Worm (Caenorhabditis elegans) whole organism, L4/young adult: Measurements from ENCODE around the gene toh-1.

Experiments used
- W03F9.2 ChIP-seq: fragments of 150-350 bp; optimal IDR thresholded peaks from 2 replicates; lab custom pipeline; 2014; ENCODE audit warnings: missing biosample characterization, missing genetic modification characterization
- dao-5 ChIP-seq: sonication (generic microtip); optimal IDR thresholded peaks from 2 replicates; lab custom pipeline; 2016; ENCODE audit warnings: missing genotype, missing genetic modification characterization, moderate library complexity, missing compliant biosample characterization
- him-1 ChIP-seq: sonication (generic microtip); optimal IDR thresholded peaks from 2 replicates; lab custom pipeline; 2016; ENCODE audit warnings: missing genotype, missing genetic modification reagents, missing genetic modification characterization, missing compliant biosample characterization

Gene toh-1

DNA sequence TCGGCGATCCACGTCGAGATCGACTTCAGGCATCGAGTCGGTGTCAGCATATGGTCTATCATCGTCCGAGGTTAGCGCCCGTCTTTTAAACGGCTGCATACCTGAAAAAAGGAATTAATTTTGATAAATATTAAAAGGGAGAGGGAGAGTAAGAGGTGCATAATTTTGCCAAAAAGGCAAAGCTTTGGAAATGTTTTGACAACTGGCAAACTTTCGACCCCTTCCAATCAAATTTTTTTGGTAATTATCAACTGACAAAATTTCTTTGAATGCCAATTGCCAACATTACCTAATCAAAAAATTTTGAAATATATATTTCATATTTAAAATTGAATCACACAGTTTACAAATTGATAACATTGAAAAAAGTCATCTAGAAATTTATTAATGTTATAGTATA is 10.7 kb upstream of the toh-1 start, which contains the start of gene dpy-27:
dpy-27 (minus strand) TSS at position 101 of the 400 bp plus-strand sequence.
- TF ChIP-seq W03F9.2 (tag; lab: Kevin White, UChicago) (no peak), dao-5 (tag; lab: Kevin White, UChicago) (no peak), him-1 (tag; lab: Kevin White, UChicago) (no peak)

DNA sequence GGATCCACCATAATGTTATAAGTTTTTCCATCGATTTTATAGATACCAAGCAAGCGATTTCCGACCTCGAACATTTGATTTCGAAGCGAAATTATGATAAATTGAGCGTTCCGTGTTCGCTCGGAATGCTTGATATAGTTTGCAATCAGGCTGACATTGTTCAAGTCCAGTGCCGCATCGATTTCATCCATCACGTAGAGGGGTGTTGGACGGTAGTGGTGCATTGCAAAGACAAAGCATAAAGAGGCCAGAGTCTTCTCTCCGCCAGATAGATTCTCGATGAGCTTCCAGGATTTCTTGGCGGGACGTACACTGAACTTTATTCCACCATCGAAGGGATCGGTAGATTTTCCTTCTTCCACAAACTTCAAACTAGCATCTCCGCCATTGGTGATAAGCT is 5.6 kb upstream of the toh-1 start:
- TF ChIP-seq W03F9.2 (tag; lab: Kevin White, UChicago) = no peak

DNA sequence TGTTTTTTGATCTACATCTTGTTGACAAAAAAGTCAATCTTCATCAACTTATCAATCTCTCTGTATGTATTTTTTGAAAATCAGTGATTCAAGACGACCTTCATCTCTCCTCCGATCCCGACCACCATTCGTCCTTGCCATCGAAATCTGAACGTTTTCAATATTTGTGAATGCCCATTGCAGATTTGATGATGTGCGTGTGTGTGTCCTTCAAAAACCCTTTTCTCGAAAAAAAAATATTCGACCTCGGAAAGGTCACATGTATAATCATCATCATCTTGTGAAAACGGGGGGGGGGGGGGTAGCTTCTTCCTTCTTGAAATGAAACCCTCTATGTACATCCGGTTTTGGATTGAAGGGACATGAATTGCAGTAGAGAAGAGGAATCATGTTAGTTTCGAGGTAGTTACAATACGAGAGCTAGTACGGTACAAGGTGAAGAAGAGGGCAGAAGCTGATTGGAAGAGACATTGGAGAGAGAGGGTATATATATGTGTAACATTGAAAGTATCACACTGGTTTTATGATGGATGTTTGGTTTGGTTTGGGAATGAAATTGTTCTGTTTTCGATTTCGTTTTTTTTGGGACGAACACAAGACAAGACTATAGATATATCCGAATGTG is 3.7 kb upstream of the toh-1 start:
- TF ChIP-seq him-1 (tag; lab: Kevin White, UChicago) = no peak
- TF ChIP-seq W03F9.2 (tag; lab: Kevin White, UChicago) = no peak
- no peak for TF ChIP-seq dao-5 (tag; lab: Kevin White, UChicago)

DNA sequence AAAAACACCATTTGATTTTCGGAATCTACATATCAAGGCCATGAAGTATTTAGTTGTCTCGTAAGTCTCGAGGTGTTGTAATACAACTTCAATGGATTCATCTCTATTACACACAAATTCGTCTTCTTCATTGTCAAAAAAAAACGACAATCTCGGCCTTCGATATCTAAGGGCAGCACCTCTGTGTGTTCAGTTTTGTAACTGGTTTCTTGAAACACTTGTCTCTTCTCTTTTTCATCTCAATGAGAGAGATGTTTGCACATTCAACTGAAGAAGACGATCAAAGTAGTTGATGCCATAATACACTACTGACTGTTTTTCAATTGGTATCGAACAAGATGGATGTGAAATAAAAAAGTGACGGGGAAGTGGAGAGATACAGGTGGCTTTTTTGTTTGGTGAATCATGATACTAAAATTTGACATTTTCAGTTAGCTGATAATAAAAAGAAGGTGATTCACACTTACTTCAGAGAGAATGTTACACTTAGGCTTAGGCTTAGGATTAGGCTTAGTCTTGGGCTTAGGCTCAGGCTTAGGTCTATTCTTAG is 2.6 kb upstream of the toh-1 start:
- TF ChIP-seq him-1 (tag; lab: Kevin White, UChicago) = no peak
- no peak for TF ChIP-seq dao-5 (tag; lab: Kevin White, UChicago)
- TF ChIP-seq W03F9.2 (tag; lab: Kevin White, UChicago) = no peak

DNA sequence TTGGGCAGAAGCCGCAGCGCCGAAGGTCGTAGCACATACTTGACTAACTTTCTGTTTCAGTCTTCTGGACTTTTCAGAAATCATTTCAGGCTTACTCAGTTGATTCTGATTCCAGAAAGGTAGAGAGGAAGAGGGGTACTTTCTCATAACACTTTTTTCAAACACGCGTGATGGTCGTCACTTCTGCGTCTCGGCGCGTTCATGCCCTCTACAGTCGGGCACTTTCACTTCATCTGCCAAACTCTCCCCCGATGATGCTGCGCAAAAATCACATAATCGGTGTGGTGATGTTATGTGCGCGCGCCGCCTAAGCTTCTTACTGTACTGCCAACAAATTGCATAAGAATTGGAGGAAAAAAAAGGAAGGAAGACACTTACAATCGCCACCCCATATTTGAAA is 1.2 kb downstream of the toh-1 start:
- TF ChIP-seq W03F9.2 (tag; lab: Kevin White, UChicago) (no peak), him-1 (tag; lab: Kevin White, UChicago) (no peak), dao-5 (tag; lab: Kevin White, UChicago) (no peak)

DNA sequence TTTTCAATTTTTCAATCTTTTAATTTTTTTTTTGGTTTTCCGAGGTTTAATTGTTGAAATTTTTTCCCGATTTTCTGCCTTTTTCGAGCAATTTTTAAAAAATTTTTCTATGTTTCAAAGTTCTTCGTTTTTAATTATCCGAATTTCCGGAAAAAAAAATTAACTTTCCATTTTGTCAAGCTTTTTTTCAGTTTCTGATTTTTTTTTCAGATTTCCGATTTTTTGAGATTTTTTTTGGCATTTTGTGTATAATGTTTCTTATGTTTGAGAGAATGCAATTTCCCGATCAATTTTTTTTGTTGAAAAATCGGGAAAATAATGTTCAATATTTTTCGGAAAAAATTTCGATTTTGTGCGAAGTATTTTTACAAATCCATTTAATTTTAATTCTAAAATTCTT is 1.9 kb downstream of the toh-1 start:
- TF ChIP-seq dao-5 (tag; lab: Kevin White, UChicago) (no peak), him-1 (tag; lab: Kevin White, UChicago) (no peak), W03F9.2 (tag; lab: Kevin White, UChicago) (no peak)

DNA sequence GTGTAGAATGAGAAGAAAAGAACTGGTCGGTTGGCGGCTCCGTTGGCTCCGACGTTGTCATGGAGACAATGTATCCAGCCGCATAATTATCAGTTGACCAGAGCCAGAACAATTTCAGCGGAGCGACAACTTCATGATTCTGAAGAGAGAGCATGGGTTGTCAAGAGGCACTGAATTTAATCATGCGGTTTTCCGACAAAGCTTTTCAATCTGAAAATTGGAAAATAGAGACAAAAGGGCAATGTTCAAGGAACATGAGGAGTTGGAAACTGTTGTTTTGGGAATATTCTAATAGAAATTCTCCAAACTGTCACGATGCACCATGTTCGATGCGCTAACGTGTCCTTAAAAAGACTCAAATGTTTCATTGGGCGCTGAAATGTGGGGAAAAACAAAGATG is 4.4 kb downstream of the toh-1 start, which contains the start of gene xbx-5:
xbx-5 (minus strand) TSS at position 56 of the 400 bp plus-strand sequence.
- no peak for TF ChIP-seq dao-5 (tag; lab: Kevin White, UChicago)
- no peak for TF ChIP-seq him-1 (tag; lab: Kevin White, UChicago)
- TF ChIP-seq W03F9.2 (tag; lab: Kevin White, UChicago) = no peak

DNA sequence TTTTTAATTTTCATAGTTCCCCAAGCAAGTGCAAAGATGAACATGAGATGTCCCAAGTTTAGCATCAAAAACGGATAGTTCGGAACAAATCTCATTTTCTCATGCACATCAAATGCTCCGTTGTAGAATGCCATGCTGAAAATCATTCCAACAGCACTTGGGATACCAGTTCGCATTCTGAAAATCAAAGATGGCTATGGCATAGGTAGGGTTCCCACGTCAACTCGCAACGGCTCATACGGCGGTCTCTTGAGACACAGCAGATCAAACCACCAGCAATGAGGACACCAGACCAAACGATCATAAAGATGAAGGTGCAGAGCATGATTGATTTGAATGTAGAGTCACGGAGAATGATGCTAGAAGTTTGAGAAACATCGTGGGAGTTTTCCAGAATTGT is 5.7 kb downstream of the toh-1 start:
- no peak for TF ChIP-seq W03F9.2 (tag; lab: Kevin White, UChicago)
- no peak for TF ChIP-seq him-1 (tag; lab: Kevin White, UChicago)
- no peak for TF ChIP-seq dao-5 (tag; lab: Kevin White, UChicago)

DNA sequence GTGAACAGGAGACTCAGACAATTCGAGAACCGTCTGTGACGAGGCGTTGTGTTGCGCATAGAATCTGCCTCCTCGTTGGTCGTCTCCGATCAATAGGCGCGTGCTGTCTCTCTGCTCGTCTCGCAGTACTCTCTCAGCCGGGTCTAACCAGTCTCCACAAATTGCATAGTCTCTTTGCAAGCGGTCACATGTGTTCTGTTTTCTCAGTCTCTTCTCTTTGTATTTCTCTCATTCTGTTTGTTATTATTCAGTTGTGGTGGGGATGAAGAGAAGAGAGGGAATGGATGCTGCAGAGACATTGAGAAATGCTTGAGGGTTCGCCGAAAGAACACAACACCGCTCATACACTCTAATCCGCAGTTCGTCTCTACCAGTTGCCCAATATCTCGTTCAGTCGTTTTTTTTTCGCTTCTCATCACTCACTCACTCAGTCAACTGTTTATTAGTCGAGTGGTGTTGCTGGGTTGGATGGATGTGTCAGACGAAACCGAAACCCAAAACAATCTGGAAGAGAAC is 7.4 kb downstream of the toh-1 start:
- peak; percentile 80 for TF ChIP-seq W03F9.2 (tag; lab: Kevin White, UChicago)
- TF ChIP-seq dao-5 (tag; lab: Kevin White, UChicago) = no peak
- peak; percentile 94 for TF ChIP-seq him-1 (tag; lab: Kevin White, UChicago)

DNA sequence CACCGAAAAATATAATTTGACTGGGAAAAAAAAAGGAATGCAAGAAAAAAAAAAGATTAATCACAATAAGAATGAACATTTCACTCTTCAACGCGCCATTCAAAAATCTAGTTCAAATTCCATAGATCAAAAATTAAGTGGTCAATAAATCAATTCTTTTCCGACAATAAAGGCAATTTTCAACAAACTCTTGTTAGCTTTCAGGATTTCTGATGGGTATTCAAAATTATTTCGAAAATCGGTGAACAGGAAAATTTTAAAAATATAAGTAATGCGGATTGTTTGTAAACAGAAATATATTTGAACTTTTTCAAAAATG is 7.9 kb downstream of the toh-1 start:
- TF ChIP-seq him-1 (tag; lab: Kevin White, UChicago) = no peak
- TF ChIP-seq dao-5 (tag; lab: Kevin White, UChicago) = no peak
- TF ChIP-seq W03F9.2 (tag; lab: Kevin White, UChicago) = no peak

DNA sequence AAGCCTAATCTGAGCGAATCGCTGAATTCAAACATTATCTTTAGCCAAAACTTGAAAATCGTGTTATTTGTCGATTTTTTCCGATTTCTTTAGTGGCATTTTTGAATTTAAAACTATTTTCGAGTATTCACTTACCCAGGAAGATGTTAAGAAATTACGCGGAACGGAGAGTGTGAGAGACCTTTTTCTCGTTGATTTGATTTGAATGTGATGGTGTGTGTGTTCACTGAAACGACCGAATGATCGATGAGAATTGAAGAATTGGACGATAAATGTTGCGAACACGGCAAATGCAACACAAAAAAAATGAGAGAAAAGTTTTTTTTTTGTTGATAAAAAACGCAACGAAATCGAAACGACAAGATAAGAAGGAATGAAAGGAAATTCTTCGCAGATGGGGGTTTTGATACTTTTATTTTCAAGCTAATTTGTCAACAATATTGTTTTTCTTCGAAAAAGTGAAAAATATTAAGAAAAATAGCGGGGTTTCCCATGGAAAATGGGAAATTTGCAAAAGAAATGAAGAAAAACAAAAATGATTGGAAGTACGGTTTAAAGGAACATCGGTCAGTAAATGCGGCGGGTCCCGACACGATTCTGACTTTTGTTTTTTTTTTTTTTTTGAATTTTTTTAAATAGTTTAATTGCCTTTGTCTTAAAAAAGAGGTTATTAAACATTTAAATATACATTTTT is 8.4 kb downstream of the toh-1 start, which contains the start of gene mtm-3:
mtm-3 (minus strand) TSS at position 228 of the 694 bp plus-strand sequence.
- TF ChIP-seq W03F9.2 (tag; lab: Kevin White, UChicago) (no peak), him-1 (tag; lab: Kevin White, UChicago) (no peak), dao-5 (tag; lab: Kevin White, UChicago) (no peak)

DNA sequence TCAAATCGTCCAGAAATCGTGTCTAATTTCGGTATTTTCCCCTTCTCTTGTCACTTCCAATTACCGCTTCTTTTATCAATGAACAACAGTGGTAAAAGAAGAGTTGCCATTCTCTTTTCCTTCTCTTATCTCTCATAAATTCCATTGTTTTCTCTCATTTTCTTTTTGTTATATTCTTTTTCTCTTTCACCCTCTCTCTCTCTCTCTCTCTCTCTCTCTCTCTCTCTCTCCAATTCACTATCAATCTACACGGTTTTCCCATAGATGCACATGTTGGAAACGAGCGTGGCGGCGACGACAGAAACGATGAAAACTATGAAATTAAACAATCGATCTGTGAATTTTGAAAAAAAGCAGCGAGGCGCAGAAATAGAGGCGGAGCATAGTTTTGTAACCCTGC is 9.6 kb downstream of the toh-1 start:
- TF ChIP-seq W03F9.2 (tag; lab: Kevin White, UChicago) (no peak), him-1 (tag; lab: Kevin White, UChicago) (no peak), dao-5 (tag; lab: Kevin White, UChicago) (no peak)

DNA sequence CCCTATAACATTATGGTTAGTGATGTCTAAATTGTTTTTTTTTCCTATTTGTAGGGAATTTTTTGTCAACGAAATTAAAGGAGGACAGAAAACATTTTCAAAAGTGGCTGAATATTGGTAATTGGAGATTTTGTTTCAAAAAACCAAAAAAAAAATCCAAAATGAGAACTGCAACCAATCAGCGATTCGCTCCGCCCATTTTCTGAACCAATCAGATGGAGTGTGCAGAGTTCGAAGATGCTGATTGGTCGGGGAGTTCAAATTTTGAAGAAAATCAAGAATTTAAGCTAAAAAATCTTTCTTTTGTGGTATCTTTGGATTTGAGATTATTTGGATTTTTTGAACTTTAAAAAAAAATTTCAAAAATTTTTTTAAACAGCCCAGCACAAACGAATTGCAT is 10.4 kb downstream of the toh-1 start:
- TF ChIP-seq dao-5 (tag; lab: Kevin White, UChicago) = no peak
- no peak for TF ChIP-seq W03F9.2 (tag; lab: Kevin White, UChicago)
- no peak for TF ChIP-seq him-1 (tag; lab: Kevin White, UChicago)
